Worm (Caenorhabditis elegans): ENCODE results near the gene ZK180.8.
A peak's percentile ranks its signal among the peaks of the same experiment; 100 is the strongest.

The ZK180.8 gene

DNA sequence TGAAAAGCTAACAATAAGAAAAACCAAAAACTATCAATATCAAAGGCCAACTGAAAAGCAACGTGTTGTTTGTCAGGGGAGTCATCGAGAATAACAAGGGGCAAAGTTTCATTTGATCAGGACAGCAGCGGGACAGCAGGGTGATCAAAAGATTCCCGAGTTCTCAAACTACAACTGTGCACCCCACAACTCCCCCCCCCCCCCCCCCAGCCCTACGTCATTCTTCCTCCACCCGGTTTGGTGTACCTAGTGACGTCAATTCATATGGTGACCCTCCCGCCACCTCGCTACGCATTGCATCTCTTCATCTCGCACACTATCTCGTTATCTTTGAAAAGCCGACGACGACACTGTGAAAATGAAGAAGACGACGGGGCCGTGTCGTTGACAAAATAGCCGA, 37.8 kb downstream of the ZK180.8 start:
- TF ChIP-seq nhr-71 (tag; optimal IDR thresholded peaks at IDR 0.05), result peak; percentile 30
- TF ChIP-seq nhr-85 (tag), result peak; percentile 1
- TF ChIP-seq nhr-19 (GFP tag; conservative IDR thresholded peaks at IDR 0.05), result peak; percentile 27; the same call in 1 of the 2 replicates
- TF ChIP-seq efl-1 (optimal IDR thresholded peaks at IDR 0.05), result no peak
- peak in 1 of 2 experiments; percentile 55 for TF ChIP-seq efl-1 (GFP tag; optimal IDR thresholded peaks at IDR 0.05 in 1 of 2)
- no peak for TF ChIP-seq ztf-11 (tag; optimal IDR thresholded peaks at IDR 0.05)
- TF ChIP-seq snpc-4 (tag; optimal IDR thresholded peaks at IDR 0.05), result no peak
- no peak for TF ChIP-seq C34B4.2 (tag; optimal IDR thresholded peaks at IDR 0.05)
- TF ChIP-seq lin-14 (GFP tag; optimal IDR thresholded peaks at IDR 0.05), result peak; percentile 45
- TF ChIP-seq egl-27 (tag; optimal IDR thresholded peaks at IDR 0.05), result no peak
- TF ChIP-seq rnt-1 (tag; optimal IDR thresholded peaks at IDR 0.05), result no peak
- no peak for TF ChIP-seq nhr-237 (tag; optimal IDR thresholded peaks at IDR 0.05)

DNA sequence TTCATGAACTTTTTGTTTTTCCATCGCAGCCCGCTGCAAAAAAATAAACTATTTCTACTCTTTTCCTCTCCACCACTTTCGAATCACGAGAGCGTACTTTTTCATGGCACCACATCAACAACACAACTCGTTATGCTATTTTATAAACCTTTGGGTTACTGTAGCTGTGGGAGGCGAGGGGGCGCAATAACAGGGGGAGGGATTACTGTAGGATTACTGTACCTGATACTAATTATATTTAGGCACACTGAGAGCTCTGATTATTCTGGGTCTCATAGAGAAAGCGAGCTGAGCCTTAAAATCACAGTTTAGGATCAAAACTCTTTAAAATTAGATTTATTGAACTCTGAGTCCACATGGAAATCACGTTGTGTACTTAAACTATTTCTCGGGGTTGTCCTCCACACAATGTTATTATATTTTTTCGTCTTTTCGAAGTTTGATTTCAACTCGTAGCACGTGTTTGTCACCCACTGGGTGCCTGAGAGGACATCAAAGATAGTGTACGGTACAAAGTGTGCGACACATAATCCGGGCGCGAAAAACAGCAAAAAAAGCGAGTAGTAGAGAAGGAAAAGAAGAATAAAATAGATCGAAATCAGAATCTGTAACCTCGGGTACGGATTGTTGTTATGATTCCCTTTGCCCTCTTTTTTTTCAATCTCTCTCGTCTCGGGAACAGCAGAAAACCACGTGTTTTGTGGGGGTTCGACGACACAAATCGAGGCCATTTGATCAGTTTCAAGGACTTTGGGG, 38.9 kb downstream of the ZK180.8 start:
- peak; percentile 91 for TF ChIP-seq lin-14 (GFP tag; optimal IDR thresholded peaks at IDR 0.05)
- no peak for TF ChIP-seq isw-1 (GFP tag; IDR thresholded peaks at IDR 0.05)
- no peak for TF ChIP-seq nhr-12 (tag; optimal IDR thresholded peaks at IDR 0.05)
- peak; percentile 30 for TF ChIP-seq ztf-4 (tag; optimal IDR thresholded peaks at IDR 0.05)
- TF ChIP-seq elt-3 (tag; optimal IDR thresholded peaks at IDR 0.05), result peak in 3 of 6 experiments; percentile 17 to 82 (median 33)
- peak; percentile 6 for TF ChIP-seq lin-13 (GFP tag; optimal IDR thresholded peaks at IDR 0.05)
- peak; percentile 19 for TF ChIP-seq xbp-1 (tag; optimal IDR thresholded peaks at IDR 0.05)
- no peak for TF ChIP-seq tlp-1 (tag; optimal IDR thresholded peaks at IDR 0.05)
- peak; percentile 44 for TF ChIP-seq nhr-47 (tag; optimal IDR thresholded peaks at IDR 0.05)
- no peak for TF ChIP-seq efl-3 (GFP tag; optimal IDR thresholded peaks at IDR 0.05)
- TF ChIP-seq mep-1 (tag; optimal IDR thresholded peaks at IDR 0.05), result peak; percentile 45
- no peak for TF ChIP-seq F16B12.6 (tag; optimal IDR thresholded peaks at IDR 0.05)
- TF ChIP-seq sptf-1 (tag; optimal IDR thresholded peaks at IDR 0.05), result no peak
- peak; percentile 25 for TF ChIP-seq tbx-2 (tag; optimal IDR thresholded peaks at IDR 0.05)
- 0 out of 2 replicates have a peak, but pooled peaks have one; percentile 29 for TF ChIP-seq grh-1 (GFP tag; IDR thresholded peaks at IDR 0.05)
- no peak for TF ChIP-seq fkh-10 (GFP tag; optimal IDR thresholded peaks at IDR 0.05)
- peak; percentile 54 for TF ChIP-seq C16A3.4 (tag; optimal IDR thresholded peaks at IDR 0.05)
- peak in 1 of 2 experiments; percentile 89 for TF ChIP-seq mdl-1 (tag; optimal IDR thresholded peaks at IDR 0.05)
- TF ChIP-seq sox-4 (tag; optimal IDR thresholded peaks at IDR 0.05), result no peak
- no peak for TF ChIP-seq pax-3 (tag; optimal IDR thresholded peaks at IDR 0.05)
- no peak for TF ChIP-seq snpc-4 (tag; optimal IDR thresholded peaks at IDR 0.05)
- no peak for TF ChIP-seq hpl-2 (GFP tag; optimal IDR thresholded peaks at IDR 0.05)
- TF ChIP-seq ceh-8 (GFP tag; optimal IDR thresholded peaks at IDR 0.05), result no peak
- TF ChIP-seq lsy-2 (tag; optimal IDR thresholded peaks at IDR 0.05), result peak in 1 of 2 experiments; percentile 62
- no peak for TF ChIP-seq lin-39 (tag; optimal IDR thresholded peaks at IDR 0.05)
- TF ChIP-seq efl-1 (optimal IDR thresholded peaks at IDR 0.05), result peak in 1 of 2 experiments; percentile 23
- TF ChIP-seq efl-1 (GFP tag; optimal IDR thresholded peaks at IDR 0.05 in 1 of 2), result peak; percentile 37 to 93
- peak; percentile 71 for TF ChIP-seq nhr-90 (tag; optimal IDR thresholded peaks at IDR 0.05; ENCODE audit: poor library complexity)
- no peak for TF ChIP-seq aha-1 (tag; optimal IDR thresholded peaks at IDR 0.05)
- no peak for TF ChIP-seq sup-37 (GFP tag; optimal IDR thresholded peaks at IDR 0.05)
- TF ChIP-seq pqm-1 (tag; optimal IDR thresholded peaks at IDR 0.05), result no peak
- TF ChIP-seq unc-30 (tag; optimal IDR thresholded peaks at IDR 0.05), result no peak
- TF ChIP-seq nhr-28 (tag; optimal IDR thresholded peaks at IDR 0.05), result no peak
- no peak for TF ChIP-seq nhr-77 (tag; optimal IDR thresholded peaks at IDR 0.05)
- no peak for TF ChIP-seq C34B4.2 (tag; optimal IDR thresholded peaks at IDR 0.05)
- no peak for TF ChIP-seq alr-1 (tag; optimal IDR thresholded peaks at IDR 0.05; ENCODE audit: borderline replicate concordance)
- TF ChIP-seq lir-3 (tag; optimal IDR thresholded peaks at IDR 0.05; ENCODE audit: poor library complexity), result no peak
- TF ChIP-seq nhr-84 (tag; optimal IDR thresholded peaks at IDR 0.05), result no peak
- peak; percentile 17 to 68 for TF ChIP-seq lin-35 (GFP tag; optimal IDR thresholded peaks at IDR 0.05)
- no peak for TF ChIP-seq unc-62 (GFP tag; optimal IDR thresholded peaks at IDR 0.05)
- TF ChIP-seq blmp-1 (tag; optimal IDR thresholded peaks at IDR 0.05), result peak; percentile 81
- 0 out of 2 replicates have a peak, but pooled peaks have one; percentile 32 for TF ChIP-seq ceh-88 (GFP tag; IDR thresholded peaks at IDR 0.05)
- peak; percentile 36 for TF ChIP-seq ama-1 (optimal IDR thresholded peaks at IDR 0.05)
